Worm (Caenorhabditis elegans) whole organism, L4 larva: ENCODE measurements around the gene C09G9.5.

Source experiments
- D1046.2 ChIP-seq: fragments of 200-800 bp; sonication (Bioruptor generic); IDR thresholded peaks from 2 replicates; pipeline ENCODE4 v1.3.6; 2022; ENCODE audit warnings: missing genetic modification characterization, missing compliant biosample characterization
- F10B5.3 ChIP-seq: sonication (generic microtip); optimal IDR thresholded peaks from 2 replicates; lab custom pipeline; 2016; ENCODE audit warnings: mild to moderate bottlenecking, missing genetic modification characterization, missing compliant biosample characterization
- F49E8.2 ChIP-seq: sonication (generic microtip); optimal IDR thresholded peaks from 2 replicates; lab custom pipeline; 2016; ENCODE audit warnings: missing compliant biosample characterization, mild to moderate bottlenecking, missing genetic modification characterization, borderline replicate concordance
- R02D3.7 ChIP-seq: fragments of 150-350 bp; sonication (generic microtip); optimal IDR thresholded peaks from 3 replicates; lab custom pipeline; 2014; ENCODE audit warnings: missing biosample characterization, missing genetic modification characterization
- Y105C5A.15 ChIP-seq: fragments of 200-800 bp; sonication (Bioruptor generic); IDR thresholded peaks from 2 replicates; pipeline ENCODE4 v1.3.6; 2022; ENCODE audit warnings: missing genetic modification characterization, missing compliant biosample characterization
- Y5F2A.4 ChIP-seq: fragments of 200-800 bp; sonication (Bioruptor generic); optimal IDR thresholded peaks from 2 replicates; lab custom pipeline; 2018; ENCODE audit warnings: mild to moderate bottlenecking, missing genetic modification characterization, missing compliant biosample characterization
- Y75B8A.6 ChIP-seq: fragments of 200-800 bp; sonication (Bioruptor generic); IDR thresholded peaks from 2 replicates; pipeline ENCODE4 v1.3.6; 2022; ENCODE audit warnings: missing genetic modification reagents, missing genetic modification characterization, missing compliant biosample characterization
- ZK337.2 ChIP-seq: fragments of 200-800 bp; sonication (Bioruptor generic); IDR thresholded peaks from 2 replicates; pipeline ENCODE4 v1.3.6; 2022; ENCODE audit warnings: missing genetic modification reagents, missing genetic modification characterization, missing compliant biosample characterization
- aha-1 ChIP-seq: fragments of 150-350 bp; peaks from one replicate; lab custom pipeline; 2014; ENCODE audit warnings: missing biosample characterization, missing genetic modification characterization
- aly-2 ChIP-seq: sonication (generic microtip); optimal IDR thresholded peaks from 2 replicates; lab custom pipeline; 2018; ENCODE audit warnings: missing biosample characterization, missing genetic modification characterization
- ceh-20 ChIP-seq: fragments of 200-800 bp; sonication (Bioruptor generic); IDR thresholded peaks from 2 replicates; pipeline ENCODE4 v1.3.6; 2022; ENCODE audit warnings: missing genetic modification reagents, missing genetic modification characterization, missing compliant biosample characterization
- ceh-28 ChIP-seq: fragments of 150-350 bp; optimal IDR thresholded peaks from 2 replicates; lab custom pipeline; 2014; ENCODE audit warnings: missing biosample characterization, missing genetic modification reagents, missing genetic modification characterization
- ceh-44 ChIP-seq: fragments of 200-800 bp; sonication (Bioruptor generic); IDR thresholded peaks from 2 replicates; pipeline ENCODE4 v1.3.6; 2022; ENCODE audit warnings: missing genetic modification reagents, missing genetic modification characterization, missing compliant biosample characterization
- ceh-82 ChIP-seq: sonication (generic microtip); optimal IDR thresholded peaks from 2 replicates; lab custom pipeline; 2017; ENCODE audit warnings: missing biosample characterization, missing genetic modification characterization
- ctbp-1 ChIP-seq: fragments of 200-800 bp; sonication (Bioruptor generic); IDR thresholded peaks from 2 replicates; pipeline ENCODE4 v1.3.6; 2022; ENCODE audit warnings: missing genetic modification reagents, missing genetic modification characterization, missing compliant biosample characterization
- daf-8 ChIP-seq: fragments of 200-800 bp; sonication (Bioruptor generic); IDR thresholded peaks from 2 replicates; pipeline ENCODE4 v1.3.6; 2022; ENCODE audit warnings: missing genetic modification characterization, missing compliant biosample characterization
- dmd-8 ChIP-seq: fragments of 200-800 bp; sonication (Bioruptor generic); IDR thresholded peaks from 2 replicates; pipeline ENCODE4 v1.3.6; 2022; ENCODE audit warnings: missing genetic modification characterization, missing compliant biosample characterization
- dmd-9 ChIP-seq: fragments of 200-800 bp; sonication (Bioruptor generic); IDR thresholded peaks from 2 replicates; pipeline ENCODE4 v1.3.6; 2022; ENCODE audit warnings: missing genetic modification reagents, missing genetic modification characterization, missing compliant biosample characterization
- egl-27 ChIP-seq: sonication (generic microtip); optimal IDR thresholded peaks from 3 replicates; lab custom pipeline; 2017; ENCODE audit warnings: missing biosample characterization, missing genetic modification reagents, missing genetic modification characterization
- gei-8 ChIP-seq: fragments of 200-800 bp; sonication (Bioruptor generic); optimal IDR thresholded peaks from 2 replicates; lab custom pipeline; 2018; ENCODE audit warnings: mild to moderate bottlenecking, missing genetic modification characterization, missing compliant biosample characterization
- hlh-30 ChIP-seq: sonication (generic microtip); optimal IDR thresholded peaks from 2 replicates; lab custom pipeline; 2017; ENCODE audit warnings: antibody characterized with exemption, mild to moderate bottlenecking, missing genetic modification characterization, missing compliant biosample characterization; ENCODE audit not compliant: insufficient read depth
- lin-1 ChIP-seq: fragments of 200-800 bp; sonication (Bioruptor generic); IDR thresholded peaks from 2 replicates; pipeline ENCODE4 v1.3.6; 2022; ENCODE audit warnings: missing genetic modification reagents, missing genetic modification characterization, missing compliant biosample characterization
- lin-13 ChIP-seq: fragments of 150-350 bp; optimal IDR thresholded peaks from 2 replicates; lab custom pipeline; 2014; ENCODE audit warnings: missing biosample characterization, missing genetic modification reagents, missing genetic modification characterization
- lin-29 ChIP-seq: fragments of 200-800 bp; sonication (Bioruptor generic); IDR thresholded peaks from 2 replicates; pipeline ENCODE4 v1.3.6; 2022; ENCODE audit warnings: missing genetic modification reagents, missing genetic modification characterization, missing compliant biosample characterization
- lir-3 ChIP-seq: sonication (generic microtip); optimal IDR thresholded peaks from 2 replicates; lab custom pipeline; 2016; ENCODE audit warnings: mild to moderate bottlenecking, missing genetic modification characterization, missing compliant biosample characterization
- lsy-2 ChIP-seq, 2 experiments: fragments of 150-350 bp in 1 of 2; sonication (generic microtip) in 1 of 2; optimal IDR thresholded peaks; 2 replicates each; lab custom pipeline; 2014 to 2017; ENCODE audit warnings: missing biosample characterization in 2 of 2, missing genetic modification characterization in 2 of 2
- madf-5 ChIP-seq, 2 experiments: fragments of 200-800 bp; sonication (Bioruptor generic); IDR thresholded peaks; 2 replicates each; pipeline ENCODE4 v1.3.6; 2022; ENCODE audit warnings: missing compliant biosample characterization in 2 of 2, missing genetic modification characterization in 2 of 2
- mdl-1 ChIP-seq, 2 experiments: fragments of 150-350 bp in 1 of 2; sonication (generic microtip) in 1 of 2; optimal IDR thresholded peaks; 2 replicates each; lab custom pipeline; 2014 to 2017; ENCODE audit warnings: missing biosample characterization in 2 of 2, missing genetic modification characterization in 2 of 2
- mdt-29 ChIP-seq: fragments of 200-800 bp; sonication (Bioruptor generic); IDR thresholded peaks from 2 replicates; pipeline ENCODE4 v1.3.6; 2022; ENCODE audit warnings: missing genetic modification reagents, missing genetic modification characterization, missing compliant biosample characterization
- mep-1 ChIP-seq: fragments of 150-350 bp; sonication (generic microtip); optimal IDR thresholded peaks from 3 replicates; lab custom pipeline; 2014; ENCODE audit warnings: missing biosample characterization, missing genetic modification characterization
- mxl-2 ChIP-seq: fragments of 200-800 bp; sonication (Bioruptor generic); conservative IDR thresholded peaks from 2 replicates; pipeline ENCODE4 v1.3.6; 2022; ENCODE audit warnings: missing genetic modification reagents, missing genetic modification characterization, missing compliant biosample characterization
- nhr-10 ChIP-seq: fragments of 150-350 bp; optimal IDR thresholded peaks from 2 replicates; lab custom pipeline; 2014; ENCODE audit warnings: missing biosample characterization, missing genetic modification characterization
- nhr-102 ChIP-seq: sonication (generic microtip); optimal IDR thresholded peaks from 2 replicates; lab custom pipeline; 2016; ENCODE audit warnings: mild to moderate bottlenecking, missing genetic modification characterization, moderate library complexity, missing compliant biosample characterization
- nhr-11 ChIP-seq: fragments of 150-350 bp; optimal IDR thresholded peaks from 2 replicates; lab custom pipeline; 2014; ENCODE audit warnings: missing biosample characterization, missing genetic modification characterization
- nhr-25 ChIP-seq: sonication (generic microtip); optimal IDR thresholded peaks from 2 replicates; lab custom pipeline; 2017; ENCODE audit warnings: missing genetic modification characterization, mild to moderate bottlenecking, missing compliant biosample characterization, antibody characterized with exemption, moderate library complexity, borderline replicate concordance; ENCODE audit not compliant: insufficient read depth
- nhr-42 ChIP-seq: fragments of 200-800 bp; sonication (Bioruptor generic); IDR thresholded peaks from 2 replicates; pipeline ENCODE4 v1.3.6; 2022; ENCODE audit warnings: missing genetic modification characterization, missing compliant biosample characterization
- nhr-48 ChIP-seq: sonication (generic microtip); optimal IDR thresholded peaks from 2 replicates; lab custom pipeline; 2016; ENCODE audit warnings: mild to moderate bottlenecking, missing genetic modification characterization, missing compliant biosample characterization
- nhr-6 ChIP-seq: fragments of 150-350 bp; optimal IDR thresholded peaks from 2 replicates; lab custom pipeline; 2014; ENCODE audit warnings: missing biosample characterization, missing genetic modification characterization
- nhr-77 ChIP-seq: fragments of 150-350 bp; optimal IDR thresholded peaks from 2 replicates; lab custom pipeline; 2014; ENCODE audit warnings: missing biosample characterization, missing genetic modification characterization
- php-3 ChIP-seq: fragments of 200-800 bp; sonication (Bioruptor generic); IDR thresholded peaks from 2 replicates; pipeline ENCODE4 v1.3.6; 2022; ENCODE audit warnings: missing genetic modification reagents, missing genetic modification characterization, missing compliant biosample characterization
- pqm-1 ChIP-seq: sonication (generic microtip); optimal IDR thresholded peaks from 2 replicates; lab custom pipeline; 2017; ENCODE audit warnings: missing biosample characterization, missing genetic modification characterization
- unc-62 ChIP-seq, 3 experiments: fragments of 150-350 bp in 1 of 3; sonication (generic microtip); optimal IDR thresholded peaks in 2 of 3; peaks in 1 of 3; 1 replicate in 1 of 3; 2 replicates in 2 of 3; lab custom pipeline; 2014 to 2017; ENCODE audit warnings: missing biosample characterization in 3 of 3, missing genetic modification characterization in 3 of 3, missing genetic modification reagents in 3 of 3, missing genotype in 1 of 3
- vab-7 ChIP-seq: fragments of 200-800 bp; sonication (Bioruptor generic); IDR thresholded peaks from 2 replicates; pipeline ENCODE4 v1.3.6; 2022; ENCODE audit warnings: missing genetic modification reagents, missing genetic modification characterization, missing compliant biosample characterization
- zag-1 ChIP-seq: fragments of 150-350 bp; optimal IDR thresholded peaks from 2 replicates; lab custom pipeline; 2014; ENCODE audit warnings: missing biosample characterization, missing genetic modification characterization
- zfp-2 ChIP-seq: sonication (generic microtip); optimal IDR thresholded peaks from 2 replicates; lab custom pipeline; 2016; ENCODE audit warnings: mild to moderate bottlenecking, missing genetic modification characterization, missing compliant biosample characterization
- zip-11 ChIP-seq: fragments of 200-800 bp; sonication (Bioruptor generic); IDR thresholded peaks from 2 replicates; pipeline ENCODE4 v1.3.6; 2022; ENCODE audit warnings: missing genetic modification characterization, missing compliant biosample characterization
- zip-2 ChIP-seq: fragments of 150-350 bp; optimal IDR thresholded peaks from 2 replicates; lab custom pipeline; 2014; ENCODE audit warnings: missing biosample characterization, missing genetic modification characterization
- ztf-11 ChIP-seq: fragments of 150-350 bp; optimal IDR thresholded peaks from 2 replicates; lab custom pipeline; 2014; ENCODE audit warnings: missing biosample characterization, missing genetic modification characterization

The C09G9.5 gene

DNA sequence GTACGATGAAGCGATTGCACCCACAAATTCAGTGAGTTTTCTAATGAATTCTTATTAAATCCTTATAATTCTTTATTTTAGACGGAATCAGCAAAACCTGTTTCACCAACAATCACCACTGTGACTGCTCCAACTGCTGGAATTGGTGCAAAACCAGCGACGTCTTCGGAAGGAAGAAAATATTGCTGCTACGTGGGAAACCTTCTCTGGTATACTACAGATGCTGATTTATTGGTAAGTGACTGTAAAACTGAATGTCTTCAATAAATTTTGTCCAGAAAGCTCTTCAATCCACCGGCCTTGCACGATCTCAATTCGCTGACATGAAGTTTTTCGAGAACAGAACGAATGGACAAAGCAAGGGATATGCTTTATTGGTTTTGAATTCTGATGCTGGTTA lies 40.2 kb downstream of the C09G9.5 start:
- TF ChIP-seq nhr-25 (tag; lab: Kevin White, UChicago) (no peak), D1046.2 (GFP tag; lab: Robert Waterston, UW) (0 out of 2 replicates have a peak, but pooled peaks have one; percentile 55), aha-1 (tag; lab: Kevin White, UChicago) (peak; percentile 90), ceh-44 (no peak), ztf-11 (no peak)
- TF ChIP-seq, all 104 proteins: peak for 2

ce11 chrIV:8927093-8927492 lies 40.8 kb downstream of the C09G9.5 start:
- peak; percentile 85 for TF ChIP-seq lin-1 (GFP tag; lab: Robert Waterston, UW)
- TF ChIP-seq zip-2 (tag; lab: Kevin White, UChicago) = peak; percentile 37
- TF ChIP-seq dmd-9 (GFP tag; lab: Robert Waterston, UW) = peak; percentile 66
- TF ChIP-seq F10B5.3 (tag; lab: Kevin White, UChicago) = peak; percentile 56
- TF ChIP-seq ctbp-1 (GFP tag; lab: Robert Waterston, UW) = peak; percentile 89
- peak; percentile 16 for TF ChIP-seq zag-1 (tag; lab: Kevin White, UChicago)
- TF ChIP-seq lsy-2 (tag; optimal IDR thresholded peaks at IDR 0.05; lab: Kevin White, UChicago) = no peak
- TF ChIP-seq mdt-29 (GFP tag; lab: Robert Waterston, UW) = 0 out of 2 replicates have a peak, but pooled peaks have one; percentile 41
- TF ChIP-seq ceh-28 (tag; lab: Kevin White, UChicago) = peak; percentile 42
- peak; percentile 84 for TF ChIP-seq ceh-20 (GFP tag; lab: Robert Waterston, UW)
- TF ChIP-seq F49E8.2 (tag; lab: Kevin White, UChicago) = peak; percentile 70
- TF ChIP-seq zip-11 (GFP tag; lab: Robert Waterston, UW) = 0 out of 2 replicates have a peak, but pooled peaks have one; percentile 50
- TF ChIP-seq lin-29 = peak; percentile 73; the same call in 1 of the 2 replicates
- peak; percentile 26 for TF ChIP-seq nhr-77 (tag; lab: Kevin White, UChicago)
- TF ChIP-seq php-3 (GFP tag; lab: Robert Waterston, UW) = peak; percentile 88
- peak; percentile 87 for TF ChIP-seq mep-1 (tag; lab: Kevin White, UChicago)
- TF ChIP-seq daf-8 (GFP tag; lab: Robert Waterston, UW) = peak; percentile 89; the same call in 1 of the 2 replicates
- TF ChIP-seq mxl-2 (GFP tag; lab: Robert Waterston, UW) = peak; percentile 72
- TF ChIP-seq nhr-102 (tag; lab: Kevin White, UChicago) = peak; percentile 87
- peak; percentile 77 for TF ChIP-seq nhr-48 (tag; lab: Kevin White, UChicago)
- 0 out of 2 replicates have a peak, but pooled peaks have one; percentile 41 for TF ChIP-seq Y105C5A.15 (GFP tag; lab: Robert Waterston, UW)
- no peak for TF ChIP-seq nhr-10 (tag; lab: Kevin White, UChicago)
- TF ChIP-seq ceh-82 (tag; lab: Kevin White, UChicago) = no peak
- TF ChIP-seq nhr-6 (tag; lab: Kevin White, UChicago) = peak; percentile 88
- TF ChIP-seq mdl-1 (tag; optimal IDR thresholded peaks at IDR 0.05; lab: Kevin White, UChicago) = peak in 1 of 2 experiments; percentile 6
- TF ChIP-seq Y5F2A.4 (GFP tag; lab: Kevin White, UChicago) = peak; percentile 83
- TF ChIP-seq lir-3 (tag; lab: Kevin White, UChicago) = peak; percentile 66
- peak; percentile 51 for TF ChIP-seq egl-27 (tag; lab: Kevin White, UChicago)
- TF ChIP-seq nhr-25 (tag; lab: Kevin White, UChicago) = peak; percentile 79
- peak; percentile 25 for TF ChIP-seq pqm-1 (tag; lab: Kevin White, UChicago)
- TF ChIP-seq gei-8 = peak; percentile 88
- TF ChIP-seq nhr-42 (GFP tag; lab: Robert Waterston, UW) = peak; percentile 77; the same call in 1 of the 2 replicates
- TF ChIP-seq vab-7 (GFP tag; lab: Robert Waterston, UW) = peak; percentile 91; the same call in 1 of the 2 replicates
- peak; percentile 16 for TF ChIP-seq nhr-11 (tag; lab: Kevin White, UChicago)
- TF ChIP-seq Y75B8A.6 (GFP tag; lab: Robert Waterston, UW) = 0 out of 2 replicates have a peak, but pooled peaks have one; percentile 66
- TF ChIP-seq ZK337.2 (GFP tag; lab: Robert Waterston, UW) = peak; percentile 80
- TF ChIP-seq zfp-2 = peak; percentile 64
- peak; percentile 97 for TF ChIP-seq hlh-30 (tag; lab: Kevin White, UChicago)
- TF ChIP-seq ceh-44 = peak; percentile 94
- peak; percentile 98 for TF ChIP-seq dmd-8 (GFP tag; lab: Robert Waterston, UW)
- no peak for TF ChIP-seq D1046.2 (GFP tag; lab: Robert Waterston, UW)
- peak; percentile 74 for TF ChIP-seq lin-13 (GFP tag; lab: Kevin White, UChicago)
- no peak for TF ChIP-seq aly-2 (tag; lab: Kevin White, UChicago)
- TF ChIP-seq unc-62 (GFP tag; optimal IDR thresholded peaks at IDR 0.05 in 1 of 2; lab: Kevin White, UChicago) = peak in 1 of 2 experiments; percentile 98
- TF ChIP-seq unc-62 (tag; optimal IDR thresholded peaks at IDR 0.05; lab: Kevin White, UChicago) = no peak
- peak; percentile 76 to 82 for TF ChIP-seq madf-5 (GFP tag; IDR thresholded peaks at IDR 0.05; lab: Robert Waterston, UW)
- TF ChIP-seq R02D3.7 (tag; lab: Kevin White, UChicago) = peak; percentile 41
